Worm (Caenorhabditis elegans) whole organism, late embryonic: ENCODE data around the gene C44F1.1.

Source experiments
- ceh-30 ChIP-seq: fragments of 150-350 bp; optimal IDR thresholded peaks from 2 replicates; lab custom pipeline; 2014; ENCODE audit warnings: missing biosample characterization, missing genetic modification characterization
- ceh-9 ChIP-seq: sonication (generic microtip); optimal IDR thresholded peaks from 2 replicates; lab custom pipeline; 2016; ENCODE audit warnings: mild to moderate bottlenecking, missing genetic modification characterization, inconsistent platforms, missing compliant biosample characterization

DNA sequence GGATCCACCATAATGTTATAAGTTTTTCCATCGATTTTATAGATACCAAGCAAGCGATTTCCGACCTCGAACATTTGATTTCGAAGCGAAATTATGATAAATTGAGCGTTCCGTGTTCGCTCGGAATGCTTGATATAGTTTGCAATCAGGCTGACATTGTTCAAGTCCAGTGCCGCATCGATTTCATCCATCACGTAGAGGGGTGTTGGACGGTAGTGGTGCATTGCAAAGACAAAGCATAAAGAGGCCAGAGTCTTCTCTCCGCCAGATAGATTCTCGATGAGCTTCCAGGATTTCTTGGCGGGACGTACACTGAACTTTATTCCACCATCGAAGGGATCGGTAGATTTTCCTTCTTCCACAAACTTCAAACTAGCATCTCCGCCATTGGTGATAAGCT, 49.1 kb upstream of the C44F1.1 start:
- TF ChIP-seq ceh-9 (tag; lab: Kevin White, UChicago) = no peak
- no peak for TF ChIP-seq ceh-30 (tag; lab: Kevin White, UChicago)
